Worm (Caenorhabditis elegans) whole organism, young adult: Measurements from ENCODE around the gene mltn-1.

ENCODE experiments used
- B0019.2 ChIP-seq: fragments of 200-800 bp; sonication (Bioruptor generic); conservative IDR thresholded peaks from 2 replicates; pipeline ENCODE4 v1.3.6; 2022; ENCODE audit warnings: missing genetic modification reagents, missing genetic modification characterization, missing compliant biosample characterization
- B0035.1 ChIP-seq: sonication (generic microtip); optimal IDR thresholded peaks from 2 replicates; lab custom pipeline; 2016; ENCODE audit warnings: missing genetic modification characterization, mild to moderate bottlenecking, missing compliant biosample characterization, missing genotype, missing genetic modification reagents
- D2030.7 ChIP-seq: fragments of 200-800 bp; sonication (Bioruptor generic); IDR thresholded peaks from 2 replicates; pipeline ENCODE4 v1.3.6; 2022; ENCODE audit warnings: missing genetic modification reagents, missing genetic modification characterization, missing compliant biosample characterization
- F22D6.2 ChIP-seq: sonication (generic microtip); optimal IDR thresholded peaks from 2 replicates; lab custom pipeline; 2016; ENCODE audit warnings: mild to moderate bottlenecking, missing genetic modification characterization, missing compliant biosample characterization
- F33H1.4 ChIP-seq: fragments of 200-800 bp; sonication (Bioruptor generic); IDR thresholded peaks from 2 replicates; pipeline ENCODE4 v1.3.6; 2022; ENCODE audit warnings: missing genetic modification reagents, missing genetic modification characterization, missing compliant biosample characterization
- F37B4.10 ChIP-seq: fragments of 200-800 bp; sonication (Bioruptor generic); IDR thresholded peaks from 2 replicates; pipeline ENCODE4 v1.3.6; 2022; ENCODE audit warnings: missing genetic modification characterization, missing compliant biosample characterization
- F55B11.4 ChIP-seq: sonication (generic microtip); optimal IDR thresholded peaks from 2 replicates; lab custom pipeline; 2016; ENCODE audit warnings: missing compliant biosample characterization, missing genetic modification characterization, borderline replicate concordance; ENCODE audit not compliant: insufficient read depth
- F57A8.1 ChIP-seq: fragments of 200-800 bp; sonication (Bioruptor generic); optimal IDR thresholded peaks from 2 replicates; lab custom pipeline; 2018; ENCODE audit warnings: mild to moderate bottlenecking, missing genetic modification characterization, moderate library complexity, missing compliant biosample characterization
- K12H6.12 ChIP-seq: fragments of 200-800 bp; sonication (Bioruptor generic); optimal IDR thresholded peaks from 2 replicates; lab custom pipeline; 2018; ENCODE audit warnings: mild to moderate bottlenecking, missing genetic modification characterization, missing compliant biosample characterization
- Y53F4B.3 ChIP-seq: fragments of 200-800 bp; sonication (Bioruptor generic); IDR thresholded peaks from 2 replicates; pipeline ENCODE4 v1.3.6; 2022; ENCODE audit warnings: missing genetic modification reagents, missing genetic modification characterization, missing compliant biosample characterization
- Y56A3A.18 ChIP-seq: fragments of 200-800 bp; sonication (Bioruptor generic); IDR thresholded peaks from 2 replicates; pipeline ENCODE4 v1.3.6; 2022; ENCODE audit warnings: missing genetic modification reagents, missing genetic modification characterization, missing compliant biosample characterization
- Y95B8A.8 ChIP-seq: fragments of 200-800 bp; sonication (Bioruptor generic); IDR thresholded peaks from 2 replicates; pipeline ENCODE4 v1.3.6; 2022; ENCODE audit warnings: missing genetic modification reagents, missing genetic modification characterization, missing compliant biosample characterization
- akir-1 ChIP-seq: fragments of 200-800 bp; sonication (Bioruptor generic); optimal IDR thresholded peaks from 2 replicates; lab custom pipeline; 2018; ENCODE audit warnings: mild to moderate bottlenecking, missing genetic modification characterization, moderate library complexity, missing compliant biosample characterization
- atf-7 ChIP-seq: sonication (generic microtip); optimal IDR thresholded peaks from 2 replicates; lab custom pipeline; 2017; ENCODE audit warnings: mild to moderate bottlenecking, missing genetic modification characterization, missing compliant biosample characterization
- athp-1 ChIP-seq: sonication (generic microtip); optimal IDR thresholded peaks from 2 replicates; lab custom pipeline; 2017; ENCODE audit warnings: mild to moderate bottlenecking, missing genetic modification characterization, missing compliant biosample characterization
- ccch-3 ChIP-seq: fragments of 200-800 bp; sonication (Bioruptor generic); optimal IDR thresholded peaks from 2 replicates; lab custom pipeline; 2018; ENCODE audit warnings: mild to moderate bottlenecking, missing genetic modification characterization, missing compliant biosample characterization
- ceh-27 ChIP-seq: fragments of 200-800 bp; sonication (Bioruptor generic); optimal IDR thresholded peaks from 2 replicates; lab custom pipeline; 2018; ENCODE audit warnings: mild to moderate bottlenecking, missing genetic modification characterization, moderate library complexity, missing compliant biosample characterization
- ceh-79 ChIP-seq: sonication (generic microtip); optimal IDR thresholded peaks from 2 replicates; lab custom pipeline; 2017; ENCODE audit warnings: mild to moderate bottlenecking, missing genetic modification characterization, missing compliant biosample characterization
- ceh-91 ChIP-seq: fragments of 200-800 bp; sonication (Bioruptor generic); IDR thresholded peaks from 2 replicates; pipeline ENCODE4 v1.3.6; 2022; ENCODE audit warnings: missing genetic modification reagents, missing genetic modification characterization, missing compliant biosample characterization
- die-1 ChIP-seq: sonication (generic microtip); optimal IDR thresholded peaks from 2 replicates; lab custom pipeline; 2016; ENCODE audit warnings: missing genotype, mild to moderate bottlenecking, missing genetic modification characterization, missing compliant biosample characterization
- dox-1 ChIP-seq: fragments of 200-800 bp; sonication (Bioruptor generic); IDR thresholded peaks from 2 replicates; pipeline ENCODE4 v1.3.6; 2022; ENCODE audit warnings: missing genetic modification reagents, missing genetic modification characterization, missing compliant biosample characterization
- dpff-1 ChIP-seq: sonication (generic microtip); optimal IDR thresholded peaks from 2 replicates; lab custom pipeline; 2017; ENCODE audit warnings: mild to moderate bottlenecking, missing genetic modification characterization, missing compliant biosample characterization
- dpl-1 ChIP-seq: fragments of 150-350 bp; optimal IDR thresholded peaks from 2 replicates; lab custom pipeline; 2014; ENCODE audit warnings: missing biosample characterization, missing genetic modification reagents, missing genetic modification characterization
- efl-1 ChIP-seq: fragments of 150-350 bp; optimal IDR thresholded peaks from 2 replicates; lab custom pipeline; 2014; ENCODE audit warnings: missing biosample characterization, missing genetic modification reagents, missing genetic modification characterization
- egl-18 ChIP-seq: fragments of 200-800 bp; sonication (Bioruptor generic); IDR thresholded peaks from 2 replicates; pipeline ENCODE4 v1.3.6; 2022; ENCODE audit warnings: missing genetic modification reagents, missing genetic modification characterization, missing compliant biosample characterization
- egl-44 ChIP-seq: fragments of 200-800 bp; sonication (Bioruptor generic); IDR thresholded peaks from 2 replicates; pipeline ENCODE4 v1.3.6; 2022; ENCODE audit warnings: missing genetic modification reagents, missing genetic modification characterization, missing compliant biosample characterization
- fkh-3 ChIP-seq: sonication (generic microtip); optimal IDR thresholded peaks from 2 replicates; lab custom pipeline; 2016; ENCODE audit warnings: mild to moderate bottlenecking, missing genetic modification characterization, missing compliant biosample characterization
- hlh-12 ChIP-seq: sonication (generic microtip); optimal IDR thresholded peaks from 2 replicates; lab custom pipeline; 2016; ENCODE audit warnings: missing genetic modification characterization, missing compliant biosample characterization
- let-526 ChIP-seq: fragments of 200-800 bp; sonication (Bioruptor generic); IDR thresholded peaks from 2 replicates; pipeline ENCODE4 v1.3.6; 2022; ENCODE audit warnings: missing genetic modification reagents, missing genetic modification characterization, missing compliant biosample characterization
- lin-26 ChIP-seq: fragments of 200-800 bp; sonication (Bioruptor generic); IDR thresholded peaks from 2 replicates; pipeline ENCODE4 v1.3.6; 2022; ENCODE audit warnings: missing genetic modification reagents, missing genetic modification characterization, missing compliant biosample characterization
- lin-35 ChIP-seq, 3 experiments: fragments of 150-350 bp in 2 of 3; sonication (generic microtip) in 1 of 3; optimal IDR thresholded peaks; 2 replicates each; lab custom pipeline; 2014 to 2018; ENCODE audit warnings: missing biosample characterization in 3 of 3, missing genetic modification characterization in 3 of 3, missing genetic modification reagents in 3 of 3
- lin-54 ChIP-seq: fragments of 200-800 bp; sonication (Bioruptor generic); optimal IDR thresholded peaks from 2 replicates; lab custom pipeline; 2018; ENCODE audit warnings: mild to moderate bottlenecking, missing genetic modification characterization, missing compliant biosample characterization
- lsl-1 ChIP-seq: fragments of 200-800 bp; sonication (Bioruptor generic); optimal IDR thresholded peaks from 2 replicates; lab custom pipeline; 2018; ENCODE audit warnings: mild to moderate bottlenecking, missing genetic modification characterization, moderate library complexity, missing compliant biosample characterization
- madf-10 ChIP-seq: sonication (generic microtip); optimal IDR thresholded peaks from 2 replicates; lab custom pipeline; 2016; ENCODE audit warnings: mild to moderate bottlenecking, missing genetic modification characterization, missing compliant biosample characterization
- madf-3 ChIP-seq: fragments of 200-800 bp; sonication (Bioruptor generic); IDR thresholded peaks from 2 replicates; pipeline ENCODE4 v1.3.6; 2022; ENCODE audit warnings: missing genetic modification reagents, missing genetic modification characterization, missing compliant biosample characterization
- madf-6 ChIP-seq: fragments of 200-800 bp; sonication (Bioruptor generic); IDR thresholded peaks from 2 replicates; pipeline ENCODE4 v1.3.6; 2022; ENCODE audit warnings: missing genetic modification reagents, missing genetic modification characterization, missing compliant biosample characterization
- madf-8 ChIP-seq: fragments of 200-800 bp; sonication (Bioruptor generic); conservative IDR thresholded peaks from 2 replicates; pipeline ENCODE4 v1.3.6; 2022; ENCODE audit warnings: missing genetic modification reagents, missing genetic modification characterization, missing compliant biosample characterization
- nhr-120 ChIP-seq: fragments of 200-800 bp; sonication (Bioruptor generic); IDR thresholded peaks from 2 replicates; pipeline ENCODE4 v1.3.6; 2022; ENCODE audit warnings: missing genetic modification characterization, missing compliant biosample characterization
- rec-8 ChIP-seq, 2 experiments: sonication (generic microtip); optimal IDR thresholded peaks; 2 replicates each; lab custom pipeline; 2016; ENCODE audit warnings: mild to moderate bottlenecking in 2 of 2, missing genetic modification characterization in 2 of 2, missing genetic modification reagents in 2 of 2, missing genotype in 2 of 2, missing biosample characterization in 1 of 2, missing compliant biosample characterization in 1 of 2, moderate library complexity in 1 of 2
- snpc-1.1 ChIP-seq: sonication (generic microtip); optimal IDR thresholded peaks from 2 replicates; lab custom pipeline; 2017; ENCODE audit warnings: missing genetic modification characterization, mild to moderate bottlenecking, missing compliant biosample characterization, antibody characterized with exemption, moderate library complexity, missing genotype, missing genetic modification reagents; ENCODE audit not compliant: insufficient read depth
- snpc-3.4 ChIP-seq: sonication (generic microtip); optimal IDR thresholded peaks from 2 replicates; lab custom pipeline; 2017; ENCODE audit warnings: missing genetic modification characterization, mild to moderate bottlenecking, missing compliant biosample characterization, antibody characterized with exemption, moderate library complexity, missing genotype, missing genetic modification reagents
- xnd-1 ChIP-seq: sonication (generic microtip); optimal IDR thresholded peaks from 2 replicates; lab custom pipeline; 2016; ENCODE audit warnings: missing genotype, missing genetic modification reagents, missing genetic modification characterization, missing compliant biosample characterization
- ztf-18 ChIP-seq: sonication (generic microtip); optimal IDR thresholded peaks from 2 replicates; lab custom pipeline; 2016; ENCODE audit warnings: missing genotype, mild to moderate bottlenecking, missing genetic modification characterization, missing compliant biosample characterization
- ztf-28 ChIP-seq: fragments of 200-800 bp; sonication (Bioruptor generic); IDR thresholded peaks from 2 replicates; pipeline ENCODE4 v1.3.6; 2022; ENCODE audit warnings: missing genetic modification reagents, missing genetic modification characterization, missing compliant biosample characterization

The mltn-1 gene

DNA sequence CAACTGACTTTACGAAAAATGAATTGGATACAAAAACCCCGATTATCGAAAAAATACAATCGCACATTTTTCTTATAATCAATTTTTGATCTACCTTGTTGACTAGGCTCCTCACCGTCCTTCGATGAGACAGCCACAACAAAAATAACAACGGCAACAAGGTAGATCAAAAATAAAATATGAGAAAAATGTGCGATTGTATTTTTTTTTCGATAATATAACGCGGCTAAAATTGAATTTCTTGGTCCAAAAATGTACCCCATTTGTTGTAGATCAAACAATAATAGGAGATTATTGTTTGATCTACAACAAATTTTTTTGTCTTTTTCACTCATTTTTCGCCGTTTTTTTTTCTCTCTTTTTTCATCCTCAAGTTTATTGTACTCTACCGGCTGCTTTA, 14.4 kb downstream of the mltn-1 start:
- TF ChIP-seq nhr-120 (GFP tag; lab: Robert Waterston, UW) (no peak), ceh-27 (GFP tag; lab: Kevin White, UChicago) (no peak), egl-44 (GFP tag; lab: Robert Waterston, UW) (no peak), die-1 (tag; lab: Kevin White, UChicago) (no peak), F37B4.10 (no peak), madf-6 (GFP tag; lab: Robert Waterston, UW) (peak; percentile 89), let-526 (GFP tag; lab: Robert Waterston, UW) (no peak), snpc-1.1 (tag; lab: Kevin White, UChicago) (no peak), efl-1 (peak; percentile 77), dpff-1 (no peak), B0019.2 (GFP tag; lab: Robert Waterston, UW) (no peak), fkh-3 (tag; lab: Kevin White, UChicago) (no peak), ceh-91 (peak; percentile 58; the same call in 1 of the 2 replicates), ccch-3 (GFP tag; lab: Kevin White, UChicago) (no peak), egl-18 (GFP tag; lab: Robert Waterston, UW) (no peak), ztf-28 (GFP tag; lab: Robert Waterston, UW) (no peak), hlh-12 (tag; lab: Kevin White, UChicago) (no peak), xnd-1 (peak; percentile 41), madf-8 (peak; percentile 74), F33H1.4 (GFP tag; lab: Robert Waterston, UW) (peak; percentile 28; the same call in 1 of the 2 replicates), D2030.7 (peak; percentile 52)
- TF ChIP-seq, all 124 proteins: peak for 7

DNA sequence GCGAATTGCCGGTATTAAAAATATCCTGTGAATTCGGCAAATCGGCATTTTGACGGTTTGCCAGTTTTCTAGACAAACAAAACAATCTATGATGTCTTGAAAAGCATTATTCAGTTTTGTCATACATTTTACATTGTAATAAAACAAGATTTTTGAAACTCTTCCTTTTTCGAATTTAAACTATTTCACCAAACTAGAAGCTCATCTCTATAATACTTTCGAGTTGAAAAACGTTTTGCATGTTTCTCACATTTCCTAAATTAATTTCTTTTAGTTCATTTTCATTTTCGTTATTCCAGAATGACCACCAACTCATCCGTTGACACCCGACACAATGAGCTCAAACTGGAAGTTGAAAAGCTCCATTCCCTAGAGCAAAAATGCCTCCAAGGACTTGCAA, 15.4 kb downstream of the mltn-1 start, which contains the start of gene F29C12.6:
F29C12.6 (plus strand) TSS at position 301 of the 400 bp plus-strand sequence.
- TF ChIP-seq Y95B8A.8 (GFP tag; lab: Robert Waterston, UW) = no peak
- no peak for TF ChIP-seq lin-26 (GFP tag; lab: Robert Waterston, UW)

DNA sequence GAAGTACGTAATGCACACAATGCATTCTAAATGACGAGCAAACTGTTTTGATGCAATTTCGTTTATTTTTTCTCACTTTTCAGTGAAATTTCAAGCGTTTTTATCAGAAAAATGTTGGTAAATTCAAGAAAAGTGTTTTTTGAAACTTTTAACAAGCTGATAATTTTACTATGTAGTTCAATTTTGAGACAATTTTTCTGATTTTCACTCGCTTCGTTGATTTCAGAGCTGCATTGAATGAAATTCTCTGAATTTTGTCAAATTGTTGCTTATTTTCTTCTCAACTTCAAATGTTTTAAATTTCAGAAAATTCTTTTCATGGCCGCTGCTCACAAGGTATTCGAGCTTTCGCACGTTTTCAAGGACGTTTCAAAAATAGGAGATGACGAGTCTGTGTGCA, 22.3 kb downstream of the mltn-1 start, which contains the start of gene bath-45:
bath-45 (plus strand) TSS at position 301 of the 400 bp plus-strand sequence.
- TF ChIP-seq dpl-1 (GFP tag; lab: Kevin White, UChicago) (no peak), Y53F4B.3 (GFP tag; lab: Robert Waterston, UW) (no peak), madf-3 (GFP tag; lab: Robert Waterston, UW) (no peak), Y56A3A.18 (GFP tag; lab: Robert Waterston, UW) (no peak), lsl-1 (GFP tag; lab: Kevin White, UChicago) (no peak)

DNA sequence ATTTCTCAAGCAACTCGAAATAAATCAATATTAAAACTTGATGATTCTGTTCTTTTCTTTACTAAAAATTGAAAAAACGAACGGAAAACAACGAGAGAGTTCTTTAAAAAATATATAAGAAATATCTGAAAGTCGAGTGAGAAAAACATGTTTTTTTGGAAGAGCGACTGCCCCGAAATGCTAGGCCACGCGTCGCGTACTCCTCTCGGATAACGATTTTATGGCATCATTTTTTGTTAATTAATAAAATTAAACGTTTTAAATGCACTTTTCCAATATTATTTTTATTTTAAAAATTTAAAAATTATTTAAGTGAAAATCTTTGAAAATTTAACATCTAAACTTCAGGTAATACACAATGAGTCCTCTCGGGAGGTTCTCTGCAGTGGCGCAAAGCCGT, 27.9 kb downstream of the mltn-1 start, which contains the start of gene gfm-1:
gfm-1 (plus strand) TSS at position 349 of the 400 bp plus-strand sequence.
- TF ChIP-seq dox-1 = peak; percentile 61
- peak; percentile 15 for TF ChIP-seq atf-7
- TF ChIP-seq rec-8 (tag; optimal IDR thresholded peaks at IDR 0.05; lab: Kevin White, UChicago) = peak; percentile 2 to 89
- TF ChIP-seq athp-1 (tag; lab: Kevin White, UChicago) = peak; percentile 52
- peak; percentile 36 for TF ChIP-seq ztf-18 (tag; lab: Kevin White, UChicago)
- TF ChIP-seq lsl-1 (GFP tag; lab: Kevin White, UChicago) = peak; percentile 48
- peak; percentile 30 for TF ChIP-seq F22D6.2 (tag; lab: Kevin White, UChicago)
- TF ChIP-seq lin-54 = peak; percentile 60
- TF ChIP-seq madf-10 (tag; lab: Kevin White, UChicago) = peak; percentile 6
- peak; percentile 6 for TF ChIP-seq B0035.1 (tag; lab: Kevin White, UChicago)
- no peak for TF ChIP-seq akir-1
- no peak for TF ChIP-seq F57A8.1 (GFP tag; lab: Kevin White, UChicago)
- peak; percentile 43 for TF ChIP-seq snpc-3.4 (tag; lab: Kevin White, UChicago)
- TF ChIP-seq hlh-12 (tag; lab: Kevin White, UChicago) = no peak
- TF ChIP-seq ceh-27 (GFP tag; lab: Kevin White, UChicago) = peak; percentile 51
- TF ChIP-seq lin-35 (GFP tag; optimal IDR thresholded peaks at IDR 0.05; lab: Kevin White, UChicago) = peak in 1 of 3 experiments; percentile 41
- TF ChIP-seq K12H6.12 (tag; lab: Kevin White, UChicago) = peak; percentile 44
- peak; percentile 33; the same call in 1 of the 2 replicates for TF ChIP-seq F33H1.4 (GFP tag; lab: Robert Waterston, UW)
- peak; percentile 54 for TF ChIP-seq ceh-79 (tag; lab: Kevin White, UChicago)
- TF ChIP-seq F55B11.4 (tag; lab: Kevin White, UChicago) = no peak
- TF ChIP-seq madf-6 (GFP tag; lab: Robert Waterston, UW) = peak; percentile 53
